Worm (Caenorhabditis elegans): ENCODE data around the gene F55C9.11.
A peak's percentile ranks its signal among the peaks of the same experiment; 100 is the strongest.

Gene F55C9.11

DNA sequence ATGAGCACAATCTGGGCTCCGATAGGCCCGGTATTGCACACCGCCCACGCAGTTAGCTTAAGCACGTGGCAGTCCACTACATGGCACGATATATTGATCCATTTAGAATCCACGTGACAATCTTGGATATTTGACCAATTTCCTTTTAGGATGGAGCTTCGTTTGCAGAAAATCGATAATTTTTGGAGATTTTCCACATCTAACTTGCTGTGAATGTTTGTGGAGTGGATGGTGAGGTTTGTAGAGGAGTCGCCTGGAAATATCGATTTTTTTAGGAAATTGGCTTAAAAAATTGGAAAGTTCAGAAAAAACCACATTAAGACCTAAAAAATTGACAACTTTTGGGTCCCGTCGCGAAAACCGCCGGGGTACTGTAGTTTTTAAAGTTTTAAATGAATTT lies 27.8 kb upstream of the F55C9.11 start:
- no peak for TF ChIP-seq ces-1 (GFP tag; optimal IDR thresholded peaks at IDR 0.05)
- no peak for TF ChIP-seq tlp-1 (tag; optimal IDR thresholded peaks at IDR 0.05)
- TF ChIP-seq tbx-2 (tag; optimal IDR thresholded peaks at IDR 0.05) = no peak
- no peak for TF ChIP-seq grh-1 (GFP tag; IDR thresholded peaks at IDR 0.05)
- TF ChIP-seq dpl-1 (GFP tag; optimal IDR thresholded peaks at IDR 0.05) = no peak

DNA sequence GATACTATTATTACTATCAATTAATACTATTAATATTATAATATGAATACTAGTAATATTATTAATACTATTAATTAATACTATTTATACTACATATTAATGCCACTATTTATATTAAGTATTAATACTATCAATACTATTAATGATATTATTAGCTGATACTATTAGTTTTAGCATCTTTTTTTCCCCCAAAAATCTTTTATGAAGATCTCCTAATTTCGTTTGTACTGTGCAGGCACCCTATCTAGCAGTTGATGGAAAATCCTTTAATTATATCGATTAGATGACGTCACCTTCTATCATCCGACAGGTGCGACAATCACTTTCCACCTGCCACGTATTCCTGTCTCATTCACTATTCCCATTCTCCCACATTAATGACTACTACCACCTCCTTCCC lies 19.8 kb upstream of the F55C9.11 start, which contains the start of gene fbxb-65:
Gene fbxb-65, plus strand, starts transcription at position 301 of the 400 bp plus-strand sequence.
- TF ChIP-seq hlh-4 (tag; optimal IDR thresholded peaks at IDR 0.05) = peak; percentile 61
- TF ChIP-seq pag-3 (tag; optimal IDR thresholded peaks at IDR 0.05; ENCODE audit: borderline replicate concordance, insufficient read depth) = no peak

DNA sequence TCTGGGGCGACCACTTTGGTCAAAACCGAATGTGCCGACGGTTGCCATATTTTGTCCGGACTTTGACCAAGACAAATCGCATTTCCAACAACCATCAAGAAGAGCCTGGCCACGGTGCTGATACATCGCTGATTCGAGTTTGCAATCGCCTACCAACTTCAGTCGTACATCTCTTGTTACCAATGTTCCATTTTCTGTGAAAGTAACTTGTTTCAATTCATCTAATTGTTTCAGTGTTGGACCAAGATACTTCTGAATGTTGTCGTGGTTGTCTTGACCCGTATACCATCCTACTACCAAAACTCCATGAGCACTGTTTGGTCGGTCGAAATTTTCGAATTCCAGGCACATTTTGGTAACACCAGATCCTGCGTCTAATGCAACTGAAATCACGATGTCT lies 15.9 kb upstream of the F55C9.11 start:
- TF ChIP-seq efl-1 (optimal IDR thresholded peaks at IDR 0.05) (no peak), efl-1 (GFP tag; optimal IDR thresholded peaks at IDR 0.05 in 1 of 2) (peak in 1 of 2 experiments; percentile 75), nhr-20 (tag; optimal IDR thresholded peaks at IDR 0.05) (no peak)

DNA sequence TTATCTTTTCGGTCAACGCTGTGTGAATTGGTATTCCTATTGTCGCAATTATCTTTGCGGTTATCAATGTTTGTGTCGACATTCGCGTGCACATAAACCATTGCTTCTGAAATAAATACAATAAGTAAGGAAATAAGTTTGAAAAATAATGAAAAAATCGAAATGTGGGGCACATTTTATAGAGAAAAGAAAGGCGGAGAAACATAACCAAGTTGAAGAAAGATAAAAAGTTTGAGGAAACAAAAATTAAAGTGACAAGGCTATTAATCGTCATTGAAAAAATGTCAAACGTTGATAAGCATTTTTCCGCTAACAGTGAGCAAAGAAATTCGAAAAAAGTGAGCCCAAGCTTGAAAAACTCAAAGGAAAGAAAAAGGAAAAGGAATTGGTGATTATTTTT lies 12.9 kb upstream of the F55C9.11 start, which contains the start of gene C43D7.4:
Gene C43D7.4, minus strand, starts transcription at position 101 of the 400 bp plus-strand sequence.
- no peak for TF ChIP-seq irx-1 (tag; optimal IDR thresholded peaks at IDR 0.05)
- no peak for TF ChIP-seq skn-1 (tag; optimal IDR thresholded peaks at IDR 0.05)
- TF ChIP-seq tlp-1 (tag; optimal IDR thresholded peaks at IDR 0.05) = no peak
- no peak for TF ChIP-seq snpc-4 (tag; optimal IDR thresholded peaks at IDR 0.05)
- no peak for TF ChIP-seq lin-15B (tag; optimal IDR thresholded peaks at IDR 0.05)
- TF ChIP-seq unc-30 (tag; optimal IDR thresholded peaks at IDR 0.05) = no peak
- TF ChIP-seq efl-3 (GFP tag; optimal IDR thresholded peaks at IDR 0.05) = no peak
- TF ChIP-seq ztf-4 (tag; optimal IDR thresholded peaks at IDR 0.05) = no peak
- TF ChIP-seq fkh-10 (GFP tag; optimal IDR thresholded peaks at IDR 0.05) = no peak
- no peak for TF ChIP-seq blmp-1 (tag; optimal IDR thresholded peaks at IDR 0.05)
- TF ChIP-seq efl-1 (optimal IDR thresholded peaks at IDR 0.05) = no peak
- TF ChIP-seq efl-1 (GFP tag; optimal IDR thresholded peaks at IDR 0.05 in 1 of 2) = no peak
- TF ChIP-seq sox-4 (tag; optimal IDR thresholded peaks at IDR 0.05) = no peak
- TF ChIP-seq nhr-28 (tag; optimal IDR thresholded peaks at IDR 0.05) = no peak
- TF ChIP-seq nhr-85 (tag) = no peak
- no peak for TF ChIP-seq ama-1 (optimal IDR thresholded peaks at IDR 0.05)
- no peak for TF ChIP-seq F16B12.6 (tag; optimal IDR thresholded peaks at IDR 0.05)

DNA sequence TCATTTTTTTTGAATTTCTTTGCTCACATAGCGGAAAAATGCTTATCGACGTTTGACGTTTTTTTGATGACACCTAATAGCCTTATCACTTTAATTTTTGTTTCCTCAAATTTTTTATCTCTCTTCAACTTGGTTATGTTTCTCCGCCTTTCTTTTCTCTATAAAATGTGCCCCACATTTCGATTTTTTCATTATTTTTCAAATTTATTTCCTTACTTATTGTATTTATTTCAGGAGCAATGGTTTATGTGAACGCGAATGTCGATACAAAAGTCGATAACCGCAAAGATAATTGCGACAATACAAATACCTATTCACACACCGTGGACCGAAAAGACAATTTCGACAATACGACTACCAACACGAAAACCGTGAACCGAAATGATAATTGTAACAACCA lies 10.9 kb upstream of the F55C9.11 start, which contains the start of gene sdz-6:
Gene sdz-6, plus strand, starts transcription at position 229 of the 400 bp plus-strand sequence.
- TF ChIP-seq nhr-77 (tag; optimal IDR thresholded peaks at IDR 0.05) = no peak
- TF ChIP-seq mef-2 (tag; optimal IDR thresholded peaks at IDR 0.05) = no peak
- TF ChIP-seq dpl-1 (GFP tag; optimal IDR thresholded peaks at IDR 0.05) = no peak
- TF ChIP-seq nhr-19 (GFP tag; conservative IDR thresholded peaks at IDR 0.05) = no peak
- TF ChIP-seq elt-2 (tag; optimal IDR thresholded peaks at IDR 0.05) = peak; percentile 25
- TF ChIP-seq efl-1 (optimal IDR thresholded peaks at IDR 0.05) = no peak
- TF ChIP-seq efl-1 (GFP tag; optimal IDR thresholded peaks at IDR 0.05 in 1 of 2) = no peak
- no peak for TF ChIP-seq Y116A8C.19 (tag; optimal IDR thresholded peaks at IDR 0.05; ENCODE audit: borderline replicate concordance)
- TF ChIP-seq ceh-82 (tag; optimal IDR thresholded peaks at IDR 0.05) = no peak

DNA sequence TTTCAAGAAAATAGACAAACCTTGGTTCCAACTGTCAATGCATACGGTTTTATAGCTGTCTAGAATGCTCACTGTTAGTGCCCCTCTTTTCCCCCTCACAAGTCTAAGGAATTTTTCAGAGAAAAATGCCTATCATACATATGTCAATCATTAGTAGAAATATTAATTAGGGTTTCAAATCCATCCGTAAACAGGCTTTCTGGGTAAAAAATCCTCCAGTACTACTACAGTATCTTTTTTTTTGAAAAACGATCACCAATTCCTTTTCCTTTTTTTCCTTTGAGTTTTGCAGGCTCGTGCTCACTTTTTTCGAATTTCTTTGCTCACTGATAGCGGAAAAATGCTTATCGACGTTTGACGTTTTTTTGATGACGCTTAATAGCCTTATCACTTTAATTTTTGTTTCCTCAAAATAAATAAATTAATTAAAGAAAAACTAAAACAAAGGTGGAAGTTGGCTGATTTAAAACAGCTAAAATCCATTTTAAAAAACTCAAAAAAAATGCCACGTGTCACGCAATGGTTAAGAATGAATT lies 10.0 kb upstream of the F55C9.11 start, which contains the start of gene C43D7.7:
Gene C43D7.7, minus strand, starts transcription at position 51 of the 536 bp plus-strand sequence.
- no peak for TF ChIP-seq Y116A8C.19 (tag; optimal IDR thresholded peaks at IDR 0.05; ENCODE audit: borderline replicate concordance)
- TF ChIP-seq elt-2 (tag; optimal IDR thresholded peaks at IDR 0.05) = peak; percentile 69
- no peak for TF ChIP-seq fos-1 (tag; optimal IDR thresholded peaks at IDR 0.05)
- TF ChIP-seq aly-2 (tag; optimal IDR thresholded peaks at IDR 0.05) = no peak
- TF ChIP-seq swsn-7 (tag; optimal IDR thresholded peaks at IDR 0.05) = no peak
- TF ChIP-seq fkh-10 (GFP tag; optimal IDR thresholded peaks at IDR 0.05) = no peak
- TF ChIP-seq zag-1 (tag; optimal IDR thresholded peaks at IDR 0.05) = no peak
- no peak for TF ChIP-seq mab-9 (GFP tag; IDR thresholded peaks at IDR 0.05)
- no peak for TF ChIP-seq grh-1 (GFP tag; IDR thresholded peaks at IDR 0.05)

Measured in whole organism, L1 larva.